Worm (Caenorhabditis elegans) whole organism, L2 larva: Measurements from ENCODE around the gene cyp-34A5.

ENCODE experiments used
- mab-5 ChIP-seq: fragments of 150-350 bp; optimal IDR thresholded peaks from 2 replicates; lab custom pipeline; 2014; ENCODE audit warnings: missing biosample characterization, missing genetic modification characterization
- nhr-10 ChIP-seq: sonication (generic microtip); optimal IDR thresholded peaks from 2 replicates; lab custom pipeline; 2017; ENCODE audit warnings: missing biosample characterization, missing genetic modification characterization

DNA sequence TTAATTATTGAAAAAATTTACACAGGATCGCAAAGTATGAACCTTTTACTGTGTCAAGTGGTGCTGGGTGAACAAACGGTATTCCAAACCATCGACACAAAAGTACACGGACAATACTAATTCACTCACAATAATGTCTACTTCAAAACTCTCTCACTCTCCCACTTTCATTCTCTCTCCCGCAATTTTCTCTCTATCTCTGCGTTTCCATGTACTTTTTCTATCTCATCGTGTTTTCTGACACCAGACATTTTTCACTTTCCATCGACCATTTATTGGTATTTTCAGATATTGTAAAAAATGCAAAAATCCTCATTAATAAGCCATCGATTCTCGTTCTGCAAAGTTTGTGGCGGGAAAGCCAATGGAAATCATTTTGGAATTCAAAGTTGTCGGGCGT is 51.7 kb downstream of the cyp-34A5 start, which contains the start of gene nhr-156:
- TF ChIP-seq nhr-10, result no peak
- TF ChIP-seq mab-5 (tag; lab: Kevin White, UChicago), result no peak
